Worm (Caenorhabditis elegans) whole organism, L1 larva: ENCODE results near the gene C28A5.1.

ENCODE experiments used
- C04F5.9 ChIP-seq: sonication (generic microtip); optimal IDR thresholded peaks from 2 replicates; lab custom pipeline; 2016; ENCODE audit warnings: missing genetic modification characterization, missing compliant biosample characterization
- C34B4.2 ChIP-seq: sonication (generic microtip); optimal IDR thresholded peaks from 2 replicates; lab custom pipeline; 2017; ENCODE audit warnings: mild to moderate bottlenecking, missing genetic modification characterization, missing compliant biosample characterization
- alr-1 ChIP-seq: fragments of 200-800 bp; sonication (Bioruptor generic); optimal IDR thresholded peaks from 2 replicates; lab custom pipeline; 2018; ENCODE audit warnings: borderline replicate concordance, mild to moderate bottlenecking, missing genetic modification characterization, missing compliant biosample characterization
- ama-1 ChIP-seq: fragments of 150-350 bp; optimal IDR thresholded peaks from 2 replicates; lab custom pipeline; 2014
- ceh-8 ChIP-seq: fragments of 200-800 bp; sonication (Bioruptor generic); optimal IDR thresholded peaks from 2 replicates; lab custom pipeline; 2018; ENCODE audit warnings: mild to moderate bottlenecking, missing genetic modification characterization, moderate library complexity, missing compliant biosample characterization
- dsc-1 ChIP-seq: sonication (generic microtip); optimal IDR thresholded peaks from 2 replicates; lab custom pipeline; 2016; ENCODE audit warnings: mild to moderate bottlenecking, missing genetic modification characterization, missing compliant biosample characterization
- efl-1 ChIP-seq, 4 experiments: fragments of 150-350 bp; optimal IDR thresholded peaks in 3 of 4; peaks in 1 of 4; 1 replicate in 1 of 4; 2 replicates in 3 of 4; lab custom pipeline; 2014; ENCODE audit warnings: missing biosample characterization in 2 of 4, missing genetic modification characterization in 2 of 4, missing genetic modification reagents in 2 of 4
- egl-27 ChIP-seq, 2 experiments: fragments of 150-350 bp in 1 of 2; sonication (generic microtip); optimal IDR thresholded peaks; 3 replicates each; lab custom pipeline; 2017 to 2018; ENCODE audit warnings: missing biosample characterization in 2 of 2, missing genetic modification characterization in 2 of 2, missing genetic modification reagents in 2 of 2
- elt-3 ChIP-seq, 6 experiments: fragments of 150-350 bp in 1 of 6; sonication (generic microtip); optimal IDR thresholded peaks; 2 replicates each; lab custom pipeline; 2017 to 2018; ENCODE audit warnings: missing biosample characterization in 6 of 6, missing genetic modification characterization in 6 of 6, inconsistent platforms in 1 of 6
- fkh-10 ChIP-seq: sonication (generic microtip); optimal IDR thresholded peaks from 2 replicates; lab custom pipeline; 2017; ENCODE audit warnings: missing biosample characterization, missing genetic modification reagents, missing genetic modification characterization
- fkh-4 ChIP-seq: sonication (generic microtip); optimal IDR thresholded peaks from 2 replicates; lab custom pipeline; 2016; ENCODE audit warnings: missing compliant biosample characterization, missing genetic modification characterization, borderline replicate concordance
- fos-1 ChIP-seq: fragments of 150-350 bp; optimal IDR thresholded peaks from 2 replicates; lab custom pipeline; 2014; ENCODE audit warnings: missing biosample characterization, missing genetic modification characterization
- hlh-17 ChIP-seq: fragments of 200-800 bp; sonication (Bioruptor generic); optimal IDR thresholded peaks from 2 replicates; lab custom pipeline; 2018; ENCODE audit warnings: missing genetic modification characterization, mild to moderate bottlenecking, missing compliant biosample characterization, moderate library complexity, borderline replicate concordance
- hpl-2 ChIP-seq: fragments of 150-350 bp; optimal IDR thresholded peaks from 2 replicates; lab custom pipeline; 2014; ENCODE audit warnings: missing biosample characterization, missing genetic modification reagents, missing genetic modification characterization
- isw-1 ChIP-seq: fragments of 200-800 bp; sonication (Bioruptor generic); IDR thresholded peaks from 2 replicates; pipeline ENCODE4 v1.3.6; 2022; ENCODE audit warnings: missing genetic modification characterization, missing compliant biosample characterization
- jun-1 ChIP-seq: fragments of 150-350 bp; optimal IDR thresholded peaks from 2 replicates; lab custom pipeline; 2014; ENCODE audit warnings: missing biosample characterization, missing genetic modification reagents, missing genetic modification characterization
- lin-13 ChIP-seq: fragments of 150-350 bp; optimal IDR thresholded peaks from 2 replicates; lab custom pipeline; 2014; ENCODE audit warnings: missing biosample characterization, missing genetic modification reagents, missing genetic modification characterization
- lin-15B ChIP-seq: fragments of 150-350 bp; sonication (generic microtip); optimal IDR thresholded peaks from 3 replicates; lab custom pipeline; 2014; ENCODE audit warnings: missing biosample characterization, missing genetic modification characterization
- lsy-2 ChIP-seq, 2 experiments: fragments of 150-350 bp; optimal IDR thresholded peaks; 2 replicates each; lab custom pipeline; 2014; ENCODE audit warnings: missing biosample characterization in 2 of 2, missing genetic modification characterization in 2 of 2
- mdl-1 ChIP-seq, 2 experiments: fragments of 150-350 bp; optimal IDR thresholded peaks; 2 replicates each; lab custom pipeline; 2014 to 2017; ENCODE audit warnings: missing biosample characterization in 2 of 2, missing genetic modification characterization in 2 of 2, inconsistent platforms in 1 of 2
- nhr-19 ChIP-seq: fragments of 200-800 bp; sonication (Bioruptor generic); conservative IDR thresholded peaks from 2 replicates; pipeline ENCODE4 v1.3.6; 2022; ENCODE audit warnings: missing genetic modification characterization, missing compliant biosample characterization
- nhr-20 ChIP-seq: sonication (generic microtip); optimal IDR thresholded peaks from 2 replicates; lab custom pipeline; 2016; ENCODE audit warnings: mild to moderate bottlenecking, missing genetic modification characterization, missing compliant biosample characterization
- nhr-28 ChIP-seq: fragments of 150-350 bp; optimal IDR thresholded peaks from 2 replicates; lab custom pipeline; 2014; ENCODE audit warnings: missing biosample characterization, missing genetic modification characterization
- nhr-76 ChIP-seq: sonication (generic microtip); optimal IDR thresholded peaks from 2 replicates; lab custom pipeline; 2017; ENCODE audit warnings: missing biosample characterization, missing genetic modification characterization
- nhr-77 ChIP-seq: fragments of 150-350 bp; optimal IDR thresholded peaks from 2 replicates; lab custom pipeline; 2014; ENCODE audit warnings: missing biosample characterization, missing genetic modification characterization
- nhr-84 ChIP-seq: sonication (generic microtip); optimal IDR thresholded peaks from 2 replicates; lab custom pipeline; 2017; ENCODE audit warnings: missing biosample characterization, missing genetic modification characterization
- pag-3 ChIP-seq: sonication (generic microtip); optimal IDR thresholded peaks from 2 replicates; lab custom pipeline; 2017; ENCODE audit warnings: missing genetic modification characterization, mild to moderate bottlenecking, missing compliant biosample characterization, antibody characterized with exemption, borderline replicate concordance; ENCODE audit not compliant: insufficient read depth
- rnt-1 ChIP-seq: sonication (generic microtip); optimal IDR thresholded peaks from 2 replicates; lab custom pipeline; 2016; ENCODE audit warnings: mild to moderate bottlenecking, missing genetic modification characterization, moderate library complexity, missing compliant biosample characterization
- snpc-4 ChIP-seq: fragments of 150-350 bp; optimal IDR thresholded peaks from 2 replicates; lab custom pipeline; 2014; ENCODE audit warnings: missing biosample characterization, missing genetic modification characterization
- sox-4 ChIP-seq: sonication (generic microtip); optimal IDR thresholded peaks from 2 replicates; lab custom pipeline; 2016; ENCODE audit warnings: missing genetic modification characterization, missing compliant biosample characterization
- swsn-7 ChIP-seq: sonication (generic microtip); optimal IDR thresholded peaks from 2 replicates; lab custom pipeline; 2016; ENCODE audit warnings: missing genetic modification characterization, missing compliant biosample characterization
- unc-130 ChIP-seq: fragments of 150-350 bp; optimal IDR thresholded peaks from 2 replicates; lab custom pipeline; 2017; ENCODE audit warnings: missing biosample characterization, missing genetic modification characterization, inconsistent platforms
- unc-30 ChIP-seq: sonication (generic microtip); optimal IDR thresholded peaks from 2 replicates; lab custom pipeline; 2017; ENCODE audit warnings: missing biosample characterization, missing genetic modification characterization
- unc-86 ChIP-seq: sonication (generic microtip); optimal IDR thresholded peaks from 2 replicates; lab custom pipeline; 2016; ENCODE audit warnings: missing genetic modification characterization, missing compliant biosample characterization
- unc-98 ChIP-seq: fragments of 200-800 bp; sonication (Bioruptor generic); IDR thresholded peaks from 2 replicates; pipeline ENCODE4 v1.3.6; 2022; ENCODE audit warnings: missing genetic modification characterization, missing compliant biosample characterization
- xbp-1 ChIP-seq: sonication (generic microtip); optimal IDR thresholded peaks from 2 replicates; lab custom pipeline; 2016; ENCODE audit warnings: missing genetic modification characterization, missing compliant biosample characterization

Gene C28A5.1

ce11 chrIII:4404339-4404836 is 29.8 kb downstream of the C28A5.1 start, which contains the start of the genes R07E5.17 and snfc-5 (continued):
- TF ChIP-seq fkh-10 (GFP tag; lab: Kevin White, UChicago): no peak
- no peak for TF ChIP-seq hlh-17
- no peak for TF ChIP-seq elt-3 (tag; optimal IDR thresholded peaks at IDR 0.05; lab: Kevin White, UChicago)
- TF ChIP-seq efl-1 (optimal IDR thresholded peaks at IDR 0.05; lab: Kevin White, UChicago): peak; percentile 51 to 59
- peak; percentile 46 to 68 for TF ChIP-seq efl-1 (GFP tag; optimal IDR thresholded peaks at IDR 0.05 in 1 of 2; lab: Kevin White, UChicago)
- TF ChIP-seq C04F5.9: no peak
- no peak for TF ChIP-seq swsn-7 (tag; lab: Kevin White, UChicago)
- TF ChIP-seq alr-1 (tag; lab: Kevin White, UChicago): no peak
- TF ChIP-seq mdl-1 (tag; optimal IDR thresholded peaks at IDR 0.05; lab: Kevin White, UChicago): peak in 1 of 2 experiments; percentile 46
- TF ChIP-seq lin-13: no peak
- TF ChIP-seq nhr-20 (tag; lab: Kevin White, UChicago): no peak
- TF ChIP-seq unc-98 (GFP tag; lab: Robert Waterston, UW): no peak
- TF ChIP-seq jun-1: no peak

ce11 chrIII:4401142-4401541 is 33.0 kb downstream of the C28A5.1 start, which contains the start of gene R07E5.15:
TSS of gene R07E5.15 (plus strand) at chrIII:4401442.
- TF ChIP-seq unc-30 (tag; lab: Kevin White, UChicago): no peak
- no peak for TF ChIP-seq nhr-84 (tag; lab: Kevin White, UChicago)
- TF ChIP-seq egl-27 (tag; optimal IDR thresholded peaks at IDR 0.05; lab: Kevin White, UChicago): no peak
- no peak for TF ChIP-seq nhr-20 (tag; lab: Kevin White, UChicago)
- no peak for TF ChIP-seq unc-86 (tag; lab: Kevin White, UChicago)
- TF ChIP-seq unc-130 (tag; lab: Kevin White, UChicago): no peak

- TF ChIP-seq efl-1 (optimal IDR thresholded peaks at IDR 0.05; lab: Kevin White, UChicago) (no peak), efl-1 (GFP tag; optimal IDR thresholded peaks at IDR 0.05 in 1 of 2; lab: Kevin White, UChicago) (peak in 1 of 2 experiments; percentile 37), jun-1 (no peak), nhr-20 (tag; lab: Kevin White, UChicago) (no peak), isw-1 (GFP tag; lab: Robert Waterston, UW) (no peak), pag-3 (tag; lab: Kevin White, UChicago) (no peak), nhr-77 (tag; lab: Kevin White, UChicago) (no peak), nhr-19 (no peak)
- TF ChIP-seq, all 84 proteins: peak for 1
Observed at ce11 chrIII:4398463-4398862, 35.7 kb downstream of the C28A5.1 start, which contains the start of gene R07E5.6. TSS of gene R07E5.6 (plus strand) at chrIII:4398763.

- TF ChIP-seq nhr-28 (tag; lab: Kevin White, UChicago): no peak
- TF ChIP-seq rnt-1 (tag; lab: Kevin White, UChicago): no peak
- TF ChIP-seq xbp-1 (tag; lab: Kevin White, UChicago): no peak
- no peak for TF ChIP-seq egl-27 (tag; optimal IDR thresholded peaks at IDR 0.05; lab: Kevin White, UChicago)
- no peak for TF ChIP-seq fos-1 (tag; lab: Kevin White, UChicago)
- no peak for TF ChIP-seq hpl-2 (GFP tag; lab: Kevin White, UChicago)
- TF ChIP-seq lin-15B: no peak
- TF ChIP-seq C04F5.9: no peak
- no peak for TF ChIP-seq mdl-1 (tag; optimal IDR thresholded peaks at IDR 0.05; lab: Kevin White, UChicago)
- no peak for TF ChIP-seq ceh-8 (GFP tag; lab: Kevin White, UChicago)
- TF ChIP-seq lsy-2 (tag; optimal IDR thresholded peaks at IDR 0.05; lab: Kevin White, UChicago): no peak
- TF ChIP-seq sox-4: no peak
- no peak for TF ChIP-seq nhr-76 (tag; lab: Kevin White, UChicago)
- TF ChIP-seq C34B4.2: no peak
- no peak for TF ChIP-seq alr-1 (tag; lab: Kevin White, UChicago)
- no peak for TF ChIP-seq ama-1 (lab: Kevin White, UChicago)
Observed at ce11 chrIII:4397115-4397514, 37.0 kb downstream of the C28A5.1 start, which contains the start of gene R07E5.5. TSS of gene R07E5.5 (plus strand) at chrIII:4397415.

- TF ChIP-seq jun-1: no peak
- TF ChIP-seq rnt-1 (tag; lab: Kevin White, UChicago): no peak
- no peak for TF ChIP-seq dsc-1 (tag; lab: Kevin White, UChicago)
- no peak for TF ChIP-seq snpc-4 (tag; lab: Kevin White, UChicago)
- TF ChIP-seq fkh-4 (tag; lab: Kevin White, UChicago): no peak
Observed at ce11 chrIII:4395857-4396256, 38.3 kb downstream of the C28A5.1 start.
